Worm (Caenorhabditis elegans) whole organism, midembryonic: ENCODE measurements around the gene F09D12.2.

ENCODE experiments used
- flt-1 ChIP-seq: fragments of 200-800 bp; sonication (Bioruptor generic); IDR thresholded peaks from 2 replicates; pipeline ENCODE4 v1.3.6; 2022; ENCODE audit warnings: missing genetic modification characterization, missing compliant biosample characterization
- ztf-29 ChIP-seq: fragments of 200-800 bp; sonication (Bioruptor generic); IDR thresholded peaks from 2 replicates; pipeline ENCODE4 v1.3.6; 2022; ENCODE audit warnings: missing genetic modification reagents, missing genetic modification characterization, missing compliant biosample characterization

ce11 chrIV:3482195-3482959, 38.4 kb upstream of the F09D12.2 start, which contains the start of gene srz-82:
- TF ChIP-seq ztf-29 (GFP tag; lab: Robert Waterston, UW) (no peak), flt-1 (GFP tag; lab: Robert Waterston, UW) (no peak)
